Worm (Caenorhabditis elegans): ENCODE measurements around the gene F45E1.4.

DNA sequence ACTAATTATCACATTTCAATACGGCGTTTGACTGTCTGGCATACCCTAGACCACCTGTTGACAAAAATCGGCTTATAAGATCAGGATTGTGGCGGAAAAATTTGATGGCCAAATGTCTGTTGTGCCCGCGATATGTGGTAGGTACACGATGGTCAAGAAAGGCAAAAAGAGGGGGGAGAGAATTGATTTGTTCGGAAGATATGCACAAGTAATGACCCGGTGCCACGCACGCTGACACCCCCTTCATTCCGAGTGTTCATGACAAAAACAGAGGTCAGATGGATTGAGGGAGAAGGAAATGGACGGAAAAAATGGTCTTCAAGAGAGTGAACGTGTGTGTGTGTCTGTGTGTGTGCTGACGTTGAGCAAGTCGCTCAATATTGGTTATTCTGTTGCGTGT, 20.3 kb upstream of the F45E1.4 start:
- TF ChIP-seq blmp-1 (tag; optimal IDR thresholded peaks at IDR 0.05; ENCODE audit: insufficient read depth) (no peak), unc-62 (GFP tag; optimal IDR thresholded peaks at IDR 0.05) (no peak), aly-2 (tag; optimal IDR thresholded peaks at IDR 0.05) (no peak), mdl-1 (tag; optimal IDR thresholded peaks at IDR 0.05) (no peak), snpc-4 (tag; optimal IDR thresholded peaks at IDR 0.05) (no peak), fos-1 (tag; optimal IDR thresholded peaks at IDR 0.05) (no peak), lin-13 (GFP tag; optimal IDR thresholded peaks at IDR 0.05) (no peak)
